Worm (Caenorhabditis elegans): ENCODE measurements around the gene tsp-3.

tsp-3 gene

ce11 chrIII:13258752-13259151 is 46.3 kb downstream of the tsp-3 start:
- TF ChIP-seq nfya-1 (tag; optimal IDR thresholded peaks at IDR 0.05) (peak; percentile 29), pag-3 (tag; optimal IDR thresholded peaks at IDR 0.05; ENCODE audit: borderline replicate concordance) (no peak)

- TF ChIP-seq fkh-6 (tag; optimal IDR thresholded peaks at IDR 0.05) (no peak), pat-9 (tag; optimal IDR thresholded peaks at IDR 0.05) (no peak), ceh-30 (tag; optimal IDR thresholded peaks at IDR 0.05) (no peak), unc-55 (GFP tag; optimal IDR thresholded peaks at IDR 0.05) (no peak), ceh-31 (tag; optimal IDR thresholded peaks at IDR 0.05) (no peak), pqm-1 (tag; optimal IDR thresholded peaks at IDR 0.05) (no peak), ref-2 (tag; optimal IDR thresholded peaks at IDR 0.05) (no peak), ttx-3 (tag; optimal IDR thresholded peaks at IDR 0.05) (no peak), pha-2 (tag; optimal IDR thresholded peaks at IDR 0.05) (no peak), ztf-16 (tag; optimal IDR thresholded peaks at IDR 0.05) (no peak), unc-42 (tag; optimal IDR thresholded peaks at IDR 0.05) (no peak), eyg-1 (tag; optimal IDR thresholded peaks at IDR 0.05) (no peak)
Observed at ce11 chrIII:13260344-13260743, 47.9 kb downstream of the tsp-3 start.

ce11 chrIII:13262987-13263386 is 50.5 kb downstream of the tsp-3 start, which contains the start of gene F56A8.4:
Gene F56A8.4, plus strand, starts transcription at chrIII:13263287.
- TF ChIP-seq tbx-7 (tag; optimal IDR thresholded peaks at IDR 0.05) = no peak
- TF ChIP-seq C08G9.2 (tag; optimal IDR thresholded peaks at IDR 0.05) = no peak
- TF ChIP-seq unc-42 (tag; optimal IDR thresholded peaks at IDR 0.05) = no peak
- TF ChIP-seq ztf-16 (tag; optimal IDR thresholded peaks at IDR 0.05) = no peak
- TF ChIP-seq sox-2 (GFP tag; IDR thresholded peaks at IDR 0.05) = no peak
- no peak for TF ChIP-seq ceh-9 (tag; optimal IDR thresholded peaks at IDR 0.05)
- TF ChIP-seq elt-4 (tag; optimal IDR thresholded peaks at IDR 0.05) = no peak
- no peak for TF ChIP-seq T23F11.4 (GFP tag; optimal IDR thresholded peaks at IDR 0.05)
- no peak for TF ChIP-seq fax-1 (tag; optimal IDR thresholded peaks at IDR 0.05)

All from whole organism, late embryonic.